Worm (Caenorhabditis elegans) whole organism, L1 larva: Measurements from ENCODE around the gene irld-64.

Source experiments
- C04F5.9 ChIP-seq: sonication (generic microtip); optimal IDR thresholded peaks from 2 replicates; lab custom pipeline; 2016; ENCODE audit warnings: missing genetic modification characterization, missing compliant biosample characterization
- F16B12.6 ChIP-seq: fragments of 150-350 bp; optimal IDR thresholded peaks from 2 replicates; lab custom pipeline; 2014; ENCODE audit warnings: missing biosample characterization, missing genetic modification characterization
- aly-2 ChIP-seq: fragments of 150-350 bp; optimal IDR thresholded peaks from 2 replicates; lab custom pipeline; 2014; ENCODE audit warnings: missing biosample characterization, missing genetic modification characterization
- ama-1 ChIP-seq: fragments of 150-350 bp; optimal IDR thresholded peaks from 2 replicates; lab custom pipeline; 2014
- blmp-1 ChIP-seq: fragments of 150-350 bp; optimal IDR thresholded peaks from 2 replicates; lab custom pipeline; 2014; ENCODE audit warnings: missing biosample characterization, missing genetic modification characterization
- ceh-63 ChIP-seq: fragments of 200-800 bp; sonication (Bioruptor generic); optimal IDR thresholded peaks from 2 replicates; lab custom pipeline; 2018; ENCODE audit warnings: mild to moderate bottlenecking, missing genetic modification characterization, missing compliant biosample characterization
- ceh-8 ChIP-seq: fragments of 200-800 bp; sonication (Bioruptor generic); optimal IDR thresholded peaks from 2 replicates; lab custom pipeline; 2018; ENCODE audit warnings: mild to moderate bottlenecking, missing genetic modification characterization, moderate library complexity, missing compliant biosample characterization
- ceh-90 ChIP-seq: sonication (generic microtip); optimal IDR thresholded peaks from 2 replicates; lab custom pipeline; 2016; ENCODE audit warnings: missing genetic modification characterization, missing compliant biosample characterization
- ces-1 ChIP-seq: fragments of 150-350 bp; optimal IDR thresholded peaks from 2 replicates; lab custom pipeline; 2014; ENCODE audit warnings: missing biosample characterization, missing genetic modification reagents, missing genetic modification characterization
- dpl-1 ChIP-seq, 3 experiments: fragments of 150-350 bp in 2 of 3; sonication (generic microtip) in 1 of 3; optimal IDR thresholded peaks; 2 replicates each; lab custom pipeline; 2014 to 2017; ENCODE audit warnings: missing biosample characterization in 3 of 3, missing genetic modification characterization in 3 of 3, missing genetic modification reagents in 3 of 3
- efl-1 ChIP-seq, 4 experiments: fragments of 150-350 bp; optimal IDR thresholded peaks in 3 of 4; peaks in 1 of 4; 1 replicate in 1 of 4; 2 replicates in 3 of 4; lab custom pipeline; 2014; ENCODE audit warnings: missing biosample characterization in 2 of 4, missing genetic modification characterization in 2 of 4, missing genetic modification reagents in 2 of 4
- egl-13 ChIP-seq: sonication (generic microtip); optimal IDR thresholded peaks from 2 replicates; lab custom pipeline; 2016; ENCODE audit warnings: missing genotype, missing genetic modification reagents, missing genetic modification characterization, missing compliant biosample characterization
- elt-3 ChIP-seq, 6 experiments: fragments of 150-350 bp in 1 of 6; sonication (generic microtip); optimal IDR thresholded peaks; 2 replicates each; lab custom pipeline; 2017 to 2018; ENCODE audit warnings: missing biosample characterization in 6 of 6, missing genetic modification characterization in 6 of 6, inconsistent platforms in 1 of 6
- fkh-10 ChIP-seq: sonication (generic microtip); optimal IDR thresholded peaks from 2 replicates; lab custom pipeline; 2017; ENCODE audit warnings: missing biosample characterization, missing genetic modification reagents, missing genetic modification characterization
- fkh-8 ChIP-seq: sonication (generic microtip); optimal IDR thresholded peaks from 2 replicates; lab custom pipeline; 2016; ENCODE audit warnings: mild to moderate bottlenecking, missing genetic modification characterization, missing compliant biosample characterization
- fos-1 ChIP-seq: fragments of 150-350 bp; optimal IDR thresholded peaks from 2 replicates; lab custom pipeline; 2014; ENCODE audit warnings: missing biosample characterization, missing genetic modification characterization
- grh-1 ChIP-seq: fragments of 200-800 bp; sonication (Bioruptor generic); IDR thresholded peaks from 2 replicates; pipeline ENCODE4 v1.3.6; 2022; ENCODE audit warnings: missing genetic modification reagents, missing genetic modification characterization, missing compliant biosample characterization
- hlh-17 ChIP-seq: fragments of 200-800 bp; sonication (Bioruptor generic); optimal IDR thresholded peaks from 2 replicates; lab custom pipeline; 2018; ENCODE audit warnings: missing genetic modification characterization, mild to moderate bottlenecking, missing compliant biosample characterization, moderate library complexity, borderline replicate concordance
- hlh-4 ChIP-seq: sonication (generic microtip); optimal IDR thresholded peaks from 2 replicates; lab custom pipeline; 2016; ENCODE audit warnings: mild to moderate bottlenecking, missing genetic modification characterization, missing compliant biosample characterization
- hpl-2 ChIP-seq: fragments of 150-350 bp; optimal IDR thresholded peaks from 2 replicates; lab custom pipeline; 2014; ENCODE audit warnings: missing biosample characterization, missing genetic modification reagents, missing genetic modification characterization
- irx-1 ChIP-seq: sonication (generic microtip); optimal IDR thresholded peaks from 2 replicates; lab custom pipeline; 2016; ENCODE audit warnings: missing genetic modification characterization, missing compliant biosample characterization
- isw-1 ChIP-seq: fragments of 200-800 bp; sonication (Bioruptor generic); IDR thresholded peaks from 2 replicates; pipeline ENCODE4 v1.3.6; 2022; ENCODE audit warnings: missing genetic modification characterization, missing compliant biosample characterization
- jun-1 ChIP-seq: fragments of 150-350 bp; optimal IDR thresholded peaks from 2 replicates; lab custom pipeline; 2014; ENCODE audit warnings: missing biosample characterization, missing genetic modification reagents, missing genetic modification characterization
- lin-14 ChIP-seq: fragments of 200-800 bp; sonication (Bioruptor generic); optimal IDR thresholded peaks from 2 replicates; lab custom pipeline; 2018; ENCODE audit warnings: mild to moderate bottlenecking, missing genetic modification characterization, moderate library complexity, missing compliant biosample characterization
- lin-15B ChIP-seq: fragments of 150-350 bp; sonication (generic microtip); optimal IDR thresholded peaks from 3 replicates; lab custom pipeline; 2014; ENCODE audit warnings: missing biosample characterization, missing genetic modification characterization
- lsy-2 ChIP-seq, 2 experiments: fragments of 150-350 bp; optimal IDR thresholded peaks; 2 replicates each; lab custom pipeline; 2014; ENCODE audit warnings: missing biosample characterization in 2 of 2, missing genetic modification characterization in 2 of 2
- mdl-1 ChIP-seq, 2 experiments: fragments of 150-350 bp; optimal IDR thresholded peaks; 2 replicates each; lab custom pipeline; 2014 to 2017; ENCODE audit warnings: missing biosample characterization in 2 of 2, missing genetic modification characterization in 2 of 2, inconsistent platforms in 1 of 2
- nhr-12 ChIP-seq: sonication (generic microtip); optimal IDR thresholded peaks from 2 replicates; lab custom pipeline; 2017; ENCODE audit warnings: missing biosample characterization, missing genetic modification characterization
- nhr-19 ChIP-seq: fragments of 200-800 bp; sonication (Bioruptor generic); conservative IDR thresholded peaks from 2 replicates; pipeline ENCODE4 v1.3.6; 2022; ENCODE audit warnings: missing genetic modification characterization, missing compliant biosample characterization
- nhr-20 ChIP-seq: sonication (generic microtip); optimal IDR thresholded peaks from 2 replicates; lab custom pipeline; 2016; ENCODE audit warnings: mild to moderate bottlenecking, missing genetic modification characterization, missing compliant biosample characterization
- nhr-47 ChIP-seq: sonication (generic microtip); optimal IDR thresholded peaks from 2 replicates; lab custom pipeline; 2016; ENCODE audit warnings: mild to moderate bottlenecking, missing genetic modification characterization, moderate library complexity, missing compliant biosample characterization
- nhr-71 ChIP-seq: sonication (generic microtip); optimal IDR thresholded peaks from 2 replicates; lab custom pipeline; 2016; ENCODE audit warnings: mild to moderate bottlenecking, missing genetic modification characterization, moderate library complexity, missing compliant biosample characterization
- nhr-77 ChIP-seq: fragments of 150-350 bp; optimal IDR thresholded peaks from 2 replicates; lab custom pipeline; 2014; ENCODE audit warnings: missing biosample characterization, missing genetic modification characterization
- nhr-84 ChIP-seq: sonication (generic microtip); optimal IDR thresholded peaks from 2 replicates; lab custom pipeline; 2017; ENCODE audit warnings: missing biosample characterization, missing genetic modification characterization
- nhr-85 ChIP-seq: sonication (generic microtip); peaks from one replicate; lab custom pipeline; 2016; ENCODE audit warnings: missing genetic modification characterization, inconsistent platforms, missing compliant biosample characterization
- nhr-90 ChIP-seq: sonication (generic microtip); optimal IDR thresholded peaks from 2 replicates; lab custom pipeline; 2016; ENCODE audit warnings: mild to moderate bottlenecking, missing genetic modification characterization, missing compliant biosample characterization; ENCODE audit not compliant: poor library complexity
- pag-3 ChIP-seq: sonication (generic microtip); optimal IDR thresholded peaks from 2 replicates; lab custom pipeline; 2017; ENCODE audit warnings: missing genetic modification characterization, mild to moderate bottlenecking, missing compliant biosample characterization, antibody characterized with exemption, borderline replicate concordance; ENCODE audit not compliant: insufficient read depth
- pax-3 ChIP-seq: fragments of 200-800 bp; sonication (Bioruptor generic); optimal IDR thresholded peaks from 2 replicates; lab custom pipeline; 2018; ENCODE audit warnings: mild to moderate bottlenecking, missing genetic modification characterization, moderate library complexity, missing compliant biosample characterization
- rnt-1 ChIP-seq: sonication (generic microtip); optimal IDR thresholded peaks from 2 replicates; lab custom pipeline; 2016; ENCODE audit warnings: mild to moderate bottlenecking, missing genetic modification characterization, moderate library complexity, missing compliant biosample characterization
- snu-23 ChIP-seq: sonication (generic microtip); optimal IDR thresholded peaks from 2 replicates; lab custom pipeline; 2016; ENCODE audit warnings: missing genetic modification characterization, missing compliant biosample characterization
- sptf-1 ChIP-seq: fragments of 150-350 bp; optimal IDR thresholded peaks from 2 replicates; lab custom pipeline; 2014; ENCODE audit warnings: missing biosample characterization, missing genetic modification characterization
- sup-37 ChIP-seq: fragments of 200-800 bp; sonication (Bioruptor generic); optimal IDR thresholded peaks from 2 replicates; lab custom pipeline; 2018; ENCODE audit warnings: mild to moderate bottlenecking, missing genetic modification characterization, missing compliant biosample characterization
- swsn-7 ChIP-seq: sonication (generic microtip); optimal IDR thresholded peaks from 2 replicates; lab custom pipeline; 2016; ENCODE audit warnings: missing genetic modification characterization, missing compliant biosample characterization
- unc-130 ChIP-seq: fragments of 150-350 bp; optimal IDR thresholded peaks from 2 replicates; lab custom pipeline; 2017; ENCODE audit warnings: missing biosample characterization, missing genetic modification characterization, inconsistent platforms
- unc-86 ChIP-seq: sonication (generic microtip); optimal IDR thresholded peaks from 2 replicates; lab custom pipeline; 2016; ENCODE audit warnings: missing genetic modification characterization, missing compliant biosample characterization
- unc-98 ChIP-seq: fragments of 200-800 bp; sonication (Bioruptor generic); IDR thresholded peaks from 2 replicates; pipeline ENCODE4 v1.3.6; 2022; ENCODE audit warnings: missing genetic modification characterization, missing compliant biosample characterization
- zag-1 ChIP-seq: fragments of 150-350 bp; optimal IDR thresholded peaks from 2 replicates; lab custom pipeline; 2014; ENCODE audit warnings: missing biosample characterization, missing genetic modification characterization
- zip-4 ChIP-seq: fragments of 200-800 bp; sonication (Bioruptor generic); optimal IDR thresholded peaks from 2 replicates; lab custom pipeline; 2018; ENCODE audit warnings: mild to moderate bottlenecking, missing genetic modification characterization, moderate library complexity, missing compliant biosample characterization
- ztf-11 ChIP-seq, 2 experiments: sonication (generic microtip); optimal IDR thresholded peaks; 2 replicates each; lab custom pipeline; 2016 to 2017; ENCODE audit warnings: missing genetic modification characterization in 2 of 2, missing biosample characterization in 1 of 2, missing compliant biosample characterization in 1 of 2
- ztf-4 ChIP-seq: fragments of 150-350 bp; optimal IDR thresholded peaks from 2 replicates; lab custom pipeline; 2014; ENCODE audit warnings: missing biosample characterization, missing genetic modification characterization

irld-64 gene

DNA sequence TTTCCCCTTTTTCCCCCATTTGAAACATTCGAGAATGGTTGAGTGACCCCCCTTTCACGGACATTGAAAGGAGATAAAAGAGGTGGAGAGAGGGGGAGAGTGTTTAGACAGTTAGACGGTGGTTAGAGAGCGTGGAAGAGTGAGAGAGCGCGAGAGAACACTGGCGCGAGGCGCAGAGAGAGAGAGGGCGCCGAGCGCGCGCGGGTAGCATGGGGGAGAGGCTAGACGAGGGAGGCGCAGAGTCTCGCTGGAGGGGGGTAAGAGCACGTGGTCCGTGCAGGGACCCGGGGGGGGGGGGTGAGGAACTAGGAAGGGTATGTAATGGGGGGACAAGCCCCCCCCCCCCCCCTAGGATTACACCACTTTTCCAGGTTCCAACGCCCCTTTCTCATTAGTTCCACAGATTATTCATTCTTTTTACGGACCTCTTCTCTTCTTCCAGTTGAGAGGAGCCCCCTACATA lies 43.6 kb upstream of the irld-64 start (continued):
- peak; percentile 63 for TF ChIP-seq nhr-84 (tag; lab: Kevin White, UChicago)
- no peak for TF ChIP-seq ces-1 (GFP tag; lab: Kevin White, UChicago)
- peak; percentile 71 for TF ChIP-seq unc-130 (tag; lab: Kevin White, UChicago)
- peak; percentile 45 for TF ChIP-seq ceh-63 (GFP tag; lab: Kevin White, UChicago)
- peak; percentile 100 for TF ChIP-seq grh-1
- peak; percentile 89 to 99 for TF ChIP-seq mdl-1 (tag; optimal IDR thresholded peaks at IDR 0.05; lab: Kevin White, UChicago)

DNA sequence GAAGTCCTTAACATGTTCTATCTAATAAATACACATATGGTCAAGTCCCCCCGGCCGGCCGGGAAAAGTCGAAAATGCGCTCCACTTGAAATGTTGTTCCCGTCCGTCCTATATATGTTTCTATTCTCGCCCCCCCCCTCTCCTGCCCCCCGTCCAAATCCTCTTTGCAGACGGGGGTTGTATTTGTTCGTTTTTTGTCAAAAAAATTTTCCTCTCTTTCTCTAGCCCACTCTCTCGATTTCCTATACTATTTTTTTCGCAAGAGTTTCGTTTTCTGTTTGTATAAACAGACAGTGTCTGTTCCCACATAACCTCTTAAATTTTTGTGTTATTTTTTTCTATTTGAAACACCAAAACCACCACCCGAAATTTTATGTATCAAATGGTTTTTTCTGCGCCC lies 36.7 kb upstream of the irld-64 start:
- TF ChIP-seq zip-4 (GFP tag; lab: Kevin White, UChicago) (no peak), nhr-20 (peak; percentile 37), grh-1 (0 out of 2 replicates have a peak, but pooled peaks have one; percentile 24), hpl-2 (GFP tag; lab: Kevin White, UChicago) (no peak), C04F5.9 (tag; lab: Kevin White, UChicago) (no peak), hlh-17 (no peak), irx-1 (tag; lab: Kevin White, UChicago) (no peak), nhr-19 (GFP tag; lab: Robert Waterston, UW) (peak; percentile 31), elt-3 (tag; optimal IDR thresholded peaks at IDR 0.05; lab: Kevin White, UChicago) (no peak), ceh-8 (GFP tag; lab: Kevin White, UChicago) (no peak), nhr-90 (tag; lab: Kevin White, UChicago) (no peak), snu-23 (GFP tag; lab: Kevin White, UChicago) (peak; percentile 7), nhr-85 (tag; lab: Kevin White, UChicago) (peak; percentile 68), fos-1 (tag; lab: Kevin White, UChicago) (no peak), dpl-1 (GFP tag; optimal IDR thresholded peaks at IDR 0.05; lab: Kevin White, UChicago) (no peak), rnt-1 (tag; lab: Kevin White, UChicago) (no peak), pag-3 (tag; lab: Kevin White, UChicago) (no peak), ceh-63 (GFP tag; lab: Kevin White, UChicago) (no peak), unc-98 (no peak), F16B12.6 (tag; lab: Kevin White, UChicago) (no peak), lsy-2 (tag; optimal IDR thresholded peaks at IDR 0.05; lab: Kevin White, UChicago) (peak; percentile 8 to 20), blmp-1 (tag; lab: Kevin White, UChicago) (peak; percentile 8), ceh-90 (tag; lab: Kevin White, UChicago) (no peak), nhr-84 (tag; lab: Kevin White, UChicago) (no peak), sup-37 (GFP tag; lab: Kevin White, UChicago) (no peak), ztf-4 (tag; lab: Kevin White, UChicago) (no peak), ama-1 (lab: Kevin White, UChicago) (no peak), isw-1 (GFP tag; lab: Robert Waterston, UW) (no peak), zag-1 (no peak), nhr-47 (tag; lab: Kevin White, UChicago) (peak; percentile 1), pax-3 (tag; lab: Kevin White, UChicago) (no peak), efl-1 (optimal IDR thresholded peaks at IDR 0.05; lab: Kevin White, UChicago) (peak; percentile 6 to 23), efl-1 (GFP tag; optimal IDR thresholded peaks at IDR 0.05 in 1 of 2; lab: Kevin White, UChicago) (peak in 1 of 2 experiments; percentile 88), nhr-77 (tag; lab: Kevin White, UChicago) (peak; percentile 31), hlh-4 (no peak), fkh-8 (tag; lab: Kevin White, UChicago) (no peak), aly-2 (tag; lab: Kevin White, UChicago) (no peak), lin-15B (tag; lab: Kevin White, UChicago) (no peak), fkh-10 (GFP tag; lab: Kevin White, UChicago) (no peak), ztf-11 (tag; optimal IDR thresholded peaks at IDR 0.05; lab: Kevin White, UChicago) (no peak), egl-13 (tag; lab: Kevin White, UChicago) (no peak), lin-14 (peak; percentile 67), nhr-71 (tag; lab: Kevin White, UChicago) (peak; percentile 31), nhr-12 (tag; lab: Kevin White, UChicago) (no peak), unc-86 (tag; lab: Kevin White, UChicago) (no peak), sptf-1 (no peak), swsn-7 (peak; percentile 25), jun-1 (tag; lab: Kevin White, UChicago) (no peak)
